Fruit fly (Drosophila melanogaster): ENCODE data around the gene sstn.

Gene sstn

DNA sequence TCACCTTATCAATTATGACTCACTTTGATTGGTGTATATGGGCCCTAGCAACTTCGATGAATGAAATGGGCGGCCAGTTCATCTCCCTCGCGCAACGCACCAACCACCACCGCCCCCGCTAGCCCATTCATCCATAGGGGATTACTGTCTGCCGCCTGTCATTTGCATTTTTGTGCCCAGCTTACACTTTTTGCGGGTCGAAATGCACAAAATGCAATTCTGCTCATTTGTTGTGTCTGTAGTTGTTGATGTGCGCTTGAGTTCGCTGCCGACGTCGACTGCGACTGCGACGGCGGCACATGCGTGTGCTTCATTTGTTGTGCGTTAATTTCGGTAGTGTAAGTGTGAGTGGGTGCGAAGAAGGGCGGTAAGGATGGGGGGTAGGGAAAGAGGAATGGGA lies 6.5 kb upstream of the sstn start:
- TF ChIP-seq CTCF (optimal IDR thresholded peaks at IDR 0.05) (no peak), CG8478 (optimal IDR thresholded peaks at IDR 0.05) (no peak)

dm6 chr3L:15099541-15099940 lies 5.0 kb upstream of the sstn start:
- TF ChIP-seq CG8478 (optimal IDR thresholded peaks at IDR 0.05) (no peak), CTCF (optimal IDR thresholded peaks at IDR 0.05) (no peak)

dm6 chr3L:15098659-15099512 lies 4.4 kb upstream of the sstn start:
- TF ChIP-seq CG8478 (optimal IDR thresholded peaks at IDR 0.05) = no peak
- no peak for TF ChIP-seq CTCF (optimal IDR thresholded peaks at IDR 0.05)

dm6 chr3L:15097878-15098520 lies 3.5 kb upstream of the sstn start, which contains the start of gene Ctps:
Gene Ctps (plus strand): TSS chr3L:15097914.
- TF ChIP-seq CTCF (optimal IDR thresholded peaks at IDR 0.05) (no peak), CG8478 (optimal IDR thresholded peaks at IDR 0.05) (no peak)

- no peak for TF ChIP-seq CTCF (optimal IDR thresholded peaks at IDR 0.05)
Measured at dm6 chr3L:15093929-15094588, 460 bp downstream of the sstn start.

DNA sequence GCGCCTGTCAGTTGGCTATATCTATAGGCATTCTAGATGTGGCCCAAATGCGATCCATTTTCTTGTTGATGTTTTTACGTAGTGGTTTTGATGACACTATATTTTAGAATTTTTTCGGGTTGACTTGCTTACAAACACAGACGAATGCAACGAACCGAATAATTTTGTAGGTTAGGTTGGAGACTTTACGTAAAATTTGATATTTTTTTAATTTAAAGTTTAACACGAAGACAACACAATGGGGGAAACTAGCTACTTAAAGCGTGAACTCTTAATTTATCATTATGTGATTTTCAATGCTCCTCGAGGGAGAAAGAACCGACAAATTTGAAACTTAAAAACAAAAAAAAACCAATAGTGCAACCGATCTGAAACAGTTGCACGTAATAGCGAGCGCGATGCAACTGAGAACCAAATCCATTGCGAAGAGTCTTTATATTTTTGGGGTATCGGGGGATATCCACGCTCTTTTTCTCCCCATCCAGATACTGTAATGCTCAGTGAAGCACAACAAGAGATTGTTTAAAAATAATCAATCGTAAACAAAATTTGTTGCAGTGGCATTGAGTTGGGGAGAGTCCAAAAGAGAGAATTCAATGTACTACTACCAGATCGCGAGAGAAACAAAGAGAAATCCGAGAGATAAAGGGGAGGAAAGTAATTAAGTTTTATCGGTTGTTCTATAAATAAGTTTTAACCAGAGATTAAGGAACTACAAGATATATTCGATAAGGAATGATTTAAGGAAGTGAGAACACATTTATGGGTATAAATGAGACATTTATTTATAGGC lies 4.4 kb downstream of the sstn start:
- TF ChIP-seq CG8478 (optimal IDR thresholded peaks at IDR 0.05) (no peak), CTCF (optimal IDR thresholded peaks at IDR 0.05) (no peak)

DNA sequence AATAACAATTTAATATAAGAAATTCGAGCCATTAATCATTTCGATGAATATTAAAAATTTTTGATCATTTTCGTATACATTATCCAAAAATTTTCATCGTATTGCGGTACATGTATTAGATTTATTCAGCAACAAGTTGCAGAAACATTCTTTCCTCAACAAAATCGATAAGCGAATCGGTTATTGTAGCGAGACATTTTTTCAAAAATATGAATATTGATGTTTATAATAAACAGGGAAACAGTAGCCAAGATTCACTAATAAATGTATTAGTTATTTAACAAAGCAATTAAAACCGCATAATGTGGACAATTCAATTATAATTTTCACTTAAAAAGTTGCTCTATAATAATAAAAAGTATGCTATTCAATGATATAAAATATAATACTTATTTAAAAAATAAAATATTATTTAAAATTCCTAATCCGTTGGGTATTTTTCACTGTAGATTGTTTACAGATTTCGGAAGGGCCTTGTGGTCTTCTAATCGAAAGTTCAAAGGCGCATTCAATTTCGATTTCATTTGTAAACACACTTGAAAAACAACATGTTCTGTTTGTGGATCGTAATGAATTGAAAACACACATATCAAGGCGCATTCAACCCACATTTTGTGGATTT lies 5.3 kb downstream of the sstn start:
- TF ChIP-seq CG8478 (optimal IDR thresholded peaks at IDR 0.05) (no peak), CTCF (optimal IDR thresholded peaks at IDR 0.05) (no peak)

- no peak for TF ChIP-seq CTCF (optimal IDR thresholded peaks at IDR 0.05)
- no peak for TF ChIP-seq CG8478 (optimal IDR thresholded peaks at IDR 0.05)
Measured at dm6 chr3L:15088285-15088684, 6.2 kb downstream of the sstn start.

DNA sequence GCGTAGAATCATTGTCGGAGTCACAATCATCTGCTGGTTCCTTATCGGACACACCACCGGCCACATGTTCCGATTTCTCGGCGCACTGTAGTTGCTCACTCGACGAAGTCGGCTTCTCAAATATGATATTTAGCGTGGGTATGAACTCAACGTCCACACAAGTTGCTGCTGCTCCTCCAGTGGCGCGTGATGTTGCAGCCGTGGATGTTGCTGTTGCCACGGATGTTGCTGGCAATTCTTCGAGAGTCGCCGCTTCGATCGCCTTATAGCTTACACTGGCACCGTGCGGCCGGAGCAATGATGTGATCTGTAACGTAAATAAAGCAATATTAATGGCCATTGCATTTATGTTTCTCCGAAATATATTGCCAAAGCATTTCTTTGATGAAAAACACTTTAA lies 10.2 kb downstream of the sstn start:
- TF ChIP-seq CTCF (optimal IDR thresholded peaks at IDR 0.05) (no peak), CG8478 (optimal IDR thresholded peaks at IDR 0.05) (no peak)

- no peak for TF ChIP-seq CG8478 (optimal IDR thresholded peaks at IDR 0.05)
- peak; percentile 7 to 11 for TF ChIP-seq CTCF (optimal IDR thresholded peaks at IDR 0.05)
Measured at dm6 chr3L:15079278-15079677, 15.2 kb downstream of the sstn start.

dm6 chr3L:15078347-15078746 lies 16.2 kb downstream of the sstn start, which contains the start of gene Or71a:
Gene Or71a (minus strand): TSS chr3L:15078447.
- TF ChIP-seq CG8478 (optimal IDR thresholded peaks at IDR 0.05) (no peak), CTCF (optimal IDR thresholded peaks at IDR 0.05) (no peak)

DNA sequence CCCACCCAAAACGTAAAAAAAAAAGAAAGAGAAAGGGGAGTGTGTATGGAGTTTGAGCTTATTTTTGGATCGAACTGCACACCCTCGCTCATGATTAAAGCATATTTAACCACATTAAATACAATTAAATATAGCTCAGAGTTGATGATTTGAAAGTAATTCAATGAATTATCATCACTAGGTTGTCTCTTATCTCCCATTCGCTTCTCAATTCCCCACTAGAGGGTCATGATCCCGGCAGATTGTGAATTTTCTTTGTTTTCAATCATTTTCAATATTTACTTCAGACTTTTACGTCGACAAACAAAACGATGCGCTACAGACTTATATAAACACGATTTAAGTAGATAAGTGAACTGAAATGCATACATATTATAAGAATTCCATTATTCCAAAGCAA lies 18.1 kb downstream of the sstn start:
- TF ChIP-seq CG8478 (optimal IDR thresholded peaks at IDR 0.05) (no peak), CTCF (optimal IDR thresholded peaks at IDR 0.05) (no peak)

DNA sequence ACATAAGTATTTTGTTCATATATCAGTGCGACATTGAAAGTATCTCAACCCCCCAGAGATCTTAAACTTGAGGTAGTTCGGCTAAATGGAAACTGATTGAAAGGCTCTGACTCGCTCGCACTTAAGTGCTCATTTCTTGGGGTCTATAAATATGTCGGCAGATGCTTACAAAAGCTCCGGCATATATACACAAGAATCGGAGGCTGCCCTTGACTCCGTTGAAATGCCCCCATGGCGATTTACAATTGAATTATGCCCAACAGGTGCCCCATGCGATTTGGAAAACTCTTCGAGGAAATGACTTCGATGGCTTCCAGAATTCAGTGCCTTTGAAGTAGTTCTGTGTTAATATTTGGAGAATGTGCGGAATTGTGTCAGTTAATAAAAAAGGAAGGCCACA lies 20.8 kb downstream of the sstn start:
- TF ChIP-seq CG8478 (optimal IDR thresholded peaks at IDR 0.05) = no peak
- no peak for TF ChIP-seq CTCF (optimal IDR thresholded peaks at IDR 0.05)

DNA sequence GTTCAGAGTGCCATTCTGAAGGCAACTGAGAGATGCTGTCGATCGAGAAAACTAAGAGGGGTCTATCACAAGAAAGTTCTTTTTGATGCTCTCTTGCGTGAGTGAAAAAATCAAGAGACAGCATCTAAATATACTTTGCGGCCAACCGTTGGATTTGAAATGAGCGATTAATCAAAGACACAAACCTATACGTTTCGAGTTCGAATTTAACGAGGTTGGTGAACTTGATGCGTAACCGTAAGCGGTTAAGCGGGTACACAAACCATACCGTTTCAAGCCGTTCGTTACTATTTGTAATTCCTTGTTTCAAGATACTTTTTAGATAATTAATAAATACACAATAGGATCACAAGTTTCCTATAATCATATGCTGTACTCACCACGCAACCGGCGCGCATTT lies 22.4 kb downstream of the sstn start:
- no peak for TF ChIP-seq CG8478 (optimal IDR thresholded peaks at IDR 0.05)
- peak; percentile 53 to 68 for TF ChIP-seq CTCF (optimal IDR thresholded peaks at IDR 0.05)

All from S2 (cell line).